Fruit fly (Drosophila melanogaster) whole organism, embryonic: ENCODE results near the gene CG43407.
A peak's percentile ranks its signal among the peaks of the same experiment; 100 is the strongest.

Experiments used
- Bdp1 ChIP-seq: fragments of 200-800 bp; sonication (Bioruptor generic); optimal IDR thresholded peaks from 3 replicates; lab custom pipeline; 2016; ENCODE audit warnings: missing biosample characterization, missing genetic modification characterization
- BtbVII ChIP-seq: fragments of 200-800 bp; sonication (Bioruptor generic); optimal IDR thresholded peaks from 3 replicates; lab custom pipeline; 2017; ENCODE audit warnings: missing biosample characterization, mild to moderate bottlenecking, missing genetic modification characterization
- CG1024 ChIP-seq: fragments of 200-800 bp; sonication (Bioruptor generic); IDR thresholded peaks from 2 replicates; pipeline ENCODE4 v1.3.6; 2022; ENCODE audit warnings: missing biosample characterization, missing genetic modification characterization
- CG10959 ChIP-seq: fragments of 200-800 bp; sonication (Bioruptor generic); IDR thresholded peaks from 2 replicates; pipeline ENCODE4 v1.3.6; 2022; ENCODE audit warnings: missing biosample characterization, missing genetic modification characterization
- CG11723 ChIP-seq: fragments of 200-800 bp; sonication (Bioruptor generic); optimal IDR thresholded peaks from 2 replicates; lab custom pipeline; 2017; ENCODE audit warnings: missing biosample characterization, mild to moderate bottlenecking, missing genetic modification characterization
- CG12104 ChIP-seq: fragments of 200-800 bp; sonication (Bioruptor generic); optimal IDR thresholded peaks from 3 replicates; lab custom pipeline; 2016; ENCODE audit warnings: missing biosample characterization, missing genetic modification characterization
- CG12391 ChIP-seq: fragments of 200-800 bp; sonication (Bioruptor generic); optimal IDR thresholded peaks from 3 replicates; lab custom pipeline; 2018; ENCODE audit warnings: missing biosample characterization, mild to moderate bottlenecking, missing genetic modification characterization, moderate library complexity
- CG13287 ChIP-seq: fragments of 200-800 bp; sonication (Bioruptor generic); IDR thresholded peaks from 2 replicates; pipeline ENCODE4 v1.3.6; 2022; ENCODE audit warnings: missing biosample characterization, missing genetic modification characterization; ENCODE audit not compliant: partially characterized antibody
- CG14050 ChIP-seq: fragments of 200-800 bp; sonication (Bioruptor generic); IDR thresholded peaks from 3 replicates; pipeline ENCODE4 v1.3.6; 2022; ENCODE audit warnings: missing biosample characterization, missing genetic modification characterization
- CG15601 ChIP-seq: fragments of 200-800 bp; sonication (Bioruptor generic); optimal IDR thresholded peaks from 3 replicates; lab custom pipeline; 2019; ENCODE audit warnings: missing biosample characterization, mild to moderate bottlenecking, missing genetic modification characterization, moderate library complexity
- CG17186 ChIP-seq: fragments of 200-800 bp; sonication (Bioruptor generic); optimal IDR thresholded peaks from 3 replicates; lab custom pipeline; 2017; ENCODE audit warnings: missing biosample characterization, missing genetic modification reagents, missing genetic modification characterization
- CG18476 ChIP-seq: fragments of 200-800 bp; sonication (Bioruptor generic); optimal IDR thresholded peaks from 2 replicates; lab custom pipeline; 2016; ENCODE audit warnings: missing biosample characterization, mild to moderate bottlenecking, missing genetic modification characterization
- CG3065 ChIP-seq: fragments of 200-800 bp; sonication (Bioruptor generic); optimal IDR thresholded peaks from 2 replicates; lab custom pipeline; 2016; ENCODE audit warnings: missing biosample characterization, missing genetic modification characterization
- CG3163 ChIP-seq: fragments of 200-800 bp; sonication (Bioruptor generic); optimal IDR thresholded peaks from 3 replicates; lab custom pipeline; 2016; ENCODE audit warnings: missing biosample characterization, missing genetic modification characterization
- CG3281 ChIP-seq: fragments of 200-800 bp; sonication (Bioruptor generic); optimal IDR thresholded peaks from 3 replicates; lab custom pipeline; 2017; ENCODE audit warnings: missing biosample characterization, mild to moderate bottlenecking, missing genetic modification characterization
- CG3838 ChIP-seq: fragments of 200-800 bp; sonication (Bioruptor generic); optimal IDR thresholded peaks from 3 replicates; lab custom pipeline; 2016; ENCODE audit warnings: missing biosample characterization, missing genetic modification characterization
- CG6683 ChIP-seq: fragments of 200-800 bp; sonication (Bioruptor generic); optimal IDR thresholded peaks from 2 replicates; lab custom pipeline; 2017; ENCODE audit warnings: missing biosample characterization, mild to moderate bottlenecking, missing genetic modification characterization, missing genetic modification reagents
- CG7271 ChIP-seq: fragments of 200-800 bp; sonication (Bioruptor generic); optimal IDR thresholded peaks from 2 replicates; lab custom pipeline; 2018; ENCODE audit warnings: missing biosample characterization, mild to moderate bottlenecking, missing genetic modification characterization, moderate library complexity
- CG7786 ChIP-seq: fragments of 200-800 bp; sonication (Bioruptor generic); optimal IDR thresholded peaks from 2 replicates; lab custom pipeline; 2016; ENCODE audit warnings: missing biosample characterization, missing genetic modification characterization
- CG8089 ChIP-seq: fragments of 200-800 bp; sonication (Bioruptor generic); optimal IDR thresholded peaks from 3 replicates; lab custom pipeline; 2016; ENCODE audit warnings: missing biosample characterization, missing genetic modification characterization
- CG8281 ChIP-seq: fragments of 200-800 bp; sonication (Bioruptor generic); optimal IDR thresholded peaks from 2 replicates; lab custom pipeline; 2018; ENCODE audit warnings: missing biosample characterization, mild to moderate bottlenecking, missing genetic modification characterization, moderate library complexity
- CG8388 ChIP-seq: fragments of 200-800 bp; sonication (Bioruptor generic); optimal IDR thresholded peaks from 2 replicates; lab custom pipeline; 2019; ENCODE audit warnings: missing biosample characterization, mild to moderate bottlenecking, missing genetic modification characterization, moderate library complexity
- CG8478 ChIP-seq: fragments of >200 bp; optimal IDR thresholded peaks from 2 replicates; lab custom pipeline; 2018
- D ChIP-seq, 2 experiments: fragments of 200-800 bp in 1 of 2; fragments of >200 bp in 1 of 2; sonication (Bioruptor generic) in 1 of 2; optimal IDR thresholded peaks; 2 replicates in 1 of 2; 3 replicates in 1 of 2; lab custom pipeline; 2017; ENCODE audit warnings: mild to moderate bottlenecking in 1 of 2, missing biosample characterization in 1 of 2, missing genetic modification characterization in 1 of 2, missing genetic modification reagents in 1 of 2
- Dip2 ChIP-seq: fragments of 200-800 bp; sonication (Bioruptor generic); IDR thresholded peaks from 2 replicates; pipeline ENCODE4 v1.3.6; 2022; ENCODE audit warnings: missing biosample characterization, missing genetic modification characterization
- Dp ChIP-seq: fragments of 200-800 bp; sonication (Bioruptor generic); optimal IDR thresholded peaks from 2 replicates; lab custom pipeline; 2018; ENCODE audit warnings: missing biosample characterization, mild to moderate bottlenecking, missing genetic modification characterization, moderate library complexity
- E2f1 ChIP-seq: fragments of 200-800 bp; sonication (Bioruptor generic); IDR thresholded peaks from 2 replicates; pipeline ENCODE4 v1.3.6; 2022; ENCODE audit warnings: missing biosample characterization, missing genetic modification characterization
- Hand ChIP-seq: fragments of 200-800 bp; sonication (Bioruptor generic); optimal IDR thresholded peaks from 2 replicates; lab custom pipeline; 2017; ENCODE audit warnings: mild to moderate bottlenecking, missing biosample characterization, missing genetic modification reagents, missing genetic modification characterization
- Hr39 ChIP-seq: fragments of >200 bp; optimal IDR thresholded peaks from 2 replicates; lab custom pipeline; 2017
- Hr78 ChIP-seq, 2 experiments: fragments of 200-800 bp in 1 of 2; fragments of >200 bp in 1 of 2; sonication (Bioruptor generic) in 1 of 2; optimal IDR thresholded peaks; 2 replicates each; lab custom pipeline; 2017 to 2019; ENCODE audit warnings: missing biosample characterization in 2 of 2, missing genetic modification characterization in 2 of 2, mild to moderate bottlenecking in 1 of 2, moderate library complexity in 1 of 2
- Lim3 ChIP-seq: fragments of 200-800 bp; sonication (Bioruptor generic); IDR thresholded peaks from 2 replicates; pipeline ENCODE4 v1.3.6; 2022; ENCODE audit warnings: missing biosample characterization, missing genetic modification characterization
- Max ChIP-seq: fragments of 200-800 bp; sonication (Bioruptor generic); optimal IDR thresholded peaks from 2 replicates; lab custom pipeline; 2016; ENCODE audit warnings: missing biosample characterization, mild to moderate bottlenecking, missing genetic modification characterization
- Nf-YB ChIP-seq: fragments of 200-800 bp; sonication (Bioruptor generic); optimal IDR thresholded peaks from 3 replicates; lab custom pipeline; 2019; ENCODE audit warnings: missing biosample characterization, mild to moderate bottlenecking, missing genetic modification characterization, moderate library complexity
- Ptx1 ChIP-seq: fragments of 200-800 bp; sonication (Bioruptor generic); IDR thresholded peaks from 2 replicates; pipeline ENCODE4 v1.3.6; 2022; ENCODE audit warnings: missing biosample characterization, missing genetic modification characterization
- Sox102F ChIP-seq: fragments of 200-800 bp; sonication (Bioruptor generic); optimal IDR thresholded peaks from 2 replicates; lab custom pipeline; 2018; ENCODE audit warnings: missing biosample characterization, mild to moderate bottlenecking, missing genetic modification characterization, moderate library complexity
- al ChIP-seq: fragments of 200-800 bp; sonication (Bioruptor generic); IDR thresholded peaks from 2 replicates; pipeline ENCODE4 v1.3.6; 2022; ENCODE audit warnings: missing biosample characterization, missing genetic modification characterization
- aop ChIP-seq: fragments of 200-800 bp; sonication (Bioruptor generic); IDR thresholded peaks from 2 replicates; pipeline ENCODE4 v1.3.6; 2022; ENCODE audit warnings: missing biosample characterization, missing genetic modification characterization
- ara ChIP-seq: fragments of 200-800 bp; sonication (Bioruptor generic); IDR thresholded peaks from 2 replicates; pipeline ENCODE4 v1.3.6; 2022; ENCODE audit warnings: missing biosample characterization, missing genetic modification characterization
- az2 ChIP-seq: fragments of 200-800 bp; sonication (Bioruptor generic); optimal IDR thresholded peaks from 3 replicates; lab custom pipeline; 2016; ENCODE audit warnings: missing biosample characterization, missing genetic modification characterization
- bbx ChIP-seq: fragments of 200-800 bp; sonication (Bioruptor generic); IDR thresholded peaks from 2 replicates; pipeline ENCODE4 v1.3.6; 2022; ENCODE audit warnings: missing biosample characterization, missing genetic modification characterization; ENCODE audit not compliant: partially characterized antibody
- bigmax ChIP-seq: fragments of 200-800 bp; sonication (Bioruptor generic); optimal IDR thresholded peaks from 2 replicates; lab custom pipeline; 2018; ENCODE audit warnings: missing biosample characterization, mild to moderate bottlenecking, missing genetic modification characterization
- da ChIP-seq: fragments of 200-800 bp; sonication (Bioruptor generic); optimal IDR thresholded peaks from 2 replicates; lab custom pipeline; 2016; ENCODE audit warnings: missing biosample characterization, missing genetic modification characterization
- fd102C ChIP-seq: fragments of 200-800 bp; sonication (Bioruptor generic); optimal IDR thresholded peaks from 2 replicates; lab custom pipeline; 2018; ENCODE audit warnings: missing biosample characterization, mild to moderate bottlenecking, missing genetic modification characterization, moderate library complexity
- fu2 ChIP-seq: fragments of 200-800 bp; sonication (Bioruptor generic); optimal IDR thresholded peaks from 2 replicates; lab custom pipeline; 2016; ENCODE audit warnings: missing biosample characterization, missing genetic modification characterization
- gce ChIP-seq: fragments of 200-800 bp; sonication (Bioruptor generic); IDR thresholded peaks from 3 replicates; pipeline ENCODE4 v1.3.6; 2022; ENCODE audit warnings: missing biosample characterization, missing genetic modification characterization
- run ChIP-seq: fragments of 200-800 bp; sonication (Bioruptor generic); optimal IDR thresholded peaks from 3 replicates; lab custom pipeline; 2018; ENCODE audit warnings: missing biosample characterization, mild to moderate bottlenecking, missing genetic modification characterization
- ssp ChIP-seq: fragments of 200-800 bp; sonication (Bioruptor generic); IDR thresholded peaks from 2 replicates; pipeline ENCODE4 v1.3.6; 2022; ENCODE audit warnings: missing biosample characterization, missing genetic modification characterization
- tap ChIP-seq: fragments of 200-800 bp; optimal IDR thresholded peaks from 3 replicates; lab custom pipeline; 2019; ENCODE audit warnings: missing biosample characterization, mild to moderate bottlenecking, missing genetic modification characterization, moderate library complexity
- ttk ChIP-seq: fragments of 200-800 bp; sonication (Bioruptor generic); IDR thresholded peaks from 2 replicates; pipeline ENCODE4 v2.1.2; 2022; ENCODE audit warnings: missing biosample characterization, missing genetic modification characterization
- unpg ChIP-seq: fragments of 200-800 bp; sonication (Bioruptor generic); optimal IDR thresholded peaks from 3 replicates; lab custom pipeline; 2018; ENCODE audit warnings: missing biosample characterization, mild to moderate bottlenecking, missing genetic modification characterization, moderate library complexity
- vfl ChIP-seq: fragments of 200-800 bp; sonication (Bioruptor generic); optimal IDR thresholded peaks from 2 replicates; lab custom pipeline; 2016; ENCODE audit warnings: missing biosample characterization, missing genetic modification characterization

Gene CG43407

dm6 chr3L:19024800-19025199, 28.4 kb downstream of the CG43407 start (continued):
- peak; percentile 68 for TF ChIP-seq Max (GFP tag; lab: Kevin White, UChicago)
- TF ChIP-seq tap, result no peak
- TF ChIP-seq CG10959 (GFP tag; lab: Robert Waterston, UW), result no peak
- TF ChIP-seq CG11723 (GFP tag; lab: Kevin White, UChicago), result peak; percentile 70
- no peak for TF ChIP-seq CG7271 (tag; lab: Kevin White, UChicago)
- no peak for TF ChIP-seq fd102C (GFP tag; lab: Kevin White, UChicago)
- TF ChIP-seq CG17186 (GFP tag; lab: Kevin White, UChicago), result no peak
- peak; percentile 45 for TF ChIP-seq CG18476 (GFP tag; lab: Kevin White, UChicago)
- peak; percentile 31 for TF ChIP-seq CG3838 (GFP tag; lab: Kevin White, UChicago)
- peak; percentile 38 for TF ChIP-seq CG3065
- TF ChIP-seq Dp, result no peak
- peak; percentile 55 for TF ChIP-seq CG12104 (GFP tag; lab: Kevin White, UChicago)
- TF ChIP-seq BtbVII, result peak; percentile 56
- TF ChIP-seq al, result 0 out of 2 replicates have a peak, but pooled peaks have one; percentile 25
- TF ChIP-seq Bdp1, result peak; percentile 66
- TF ChIP-seq ttk (GFP tag; lab: Robert Waterston, UW), result peak; percentile 87
- no peak for TF ChIP-seq run (tag; lab: Kevin White, UChicago)
- peak; percentile 58 for TF ChIP-seq ssp (GFP tag; lab: Robert Waterston, UW)
- peak; percentile 29 for TF ChIP-seq CG3163 (GFP tag; lab: Kevin White, UChicago)
- no peak for TF ChIP-seq Dip2
- TF ChIP-seq CG6683 (GFP tag; lab: Kevin White, UChicago), result peak; percentile 38
- TF ChIP-seq unpg (GFP tag; lab: Kevin White, UChicago), result peak; percentile 66
- TF ChIP-seq Lim3 (GFP tag; lab: Robert Waterston, UW), result no peak
- TF ChIP-seq Ptx1, result peak; percentile 73
- TF ChIP-seq vfl (GFP tag; lab: Kevin White, UChicago), result no peak
- TF ChIP-seq Hr78 (GFP tag; optimal IDR thresholded peaks at IDR 0.05; lab: Kevin White, UChicago), result peak in 1 of 2 experiments; percentile 50
- TF ChIP-seq CG8089 (GFP tag; lab: Kevin White, UChicago), result peak; percentile 64
- TF ChIP-seq CG14050 (GFP tag; lab: Robert Waterston, UW), result peak; percentile 52; the same call in 1 of the 3 replicates
- TF ChIP-seq bigmax, result no peak
- TF ChIP-seq fu2 (GFP tag; lab: Kevin White, UChicago), result peak; percentile 8
- peak; percentile 85 for TF ChIP-seq Sox102F
- TF ChIP-seq da (GFP tag; lab: Kevin White, UChicago), result peak; percentile 8
- peak; percentile 38; the same call in 1 of the 2 replicates for TF ChIP-seq CG1024 (GFP tag; lab: Robert Waterston, UW)
- peak; percentile 71 for TF ChIP-seq CG7786 (GFP tag; lab: Kevin White, UChicago)
- TF ChIP-seq bbx, result no peak
- no peak for TF ChIP-seq CG8478 (lab: Kevin White, UChicago)
- peak; percentile 80 for TF ChIP-seq gce (GFP tag; lab: Robert Waterston, UW)
- TF ChIP-seq CG12391, result peak; percentile 85
- no peak for TF ChIP-seq D (optimal IDR thresholded peaks at IDR 0.05; lab: Kevin White, UChicago)
- peak; percentile 20 for TF ChIP-seq D (GFP tag; optimal IDR thresholded peaks at IDR 0.05; lab: Kevin White, UChicago)
- TF ChIP-seq Nf-YB (GFP tag; lab: Kevin White, UChicago), result peak; percentile 56
- no peak for TF ChIP-seq Hr39 (lab: Kevin White, UChicago)
- peak; percentile 83 for TF ChIP-seq az2
- TF ChIP-seq CG8388, result peak; percentile 57
- TF ChIP-seq E2f1 (GFP tag; lab: Robert Waterston, UW), result peak; percentile 77
- TF ChIP-seq Hand (GFP tag; lab: Kevin White, UChicago), result no peak
- peak; percentile 83 for TF ChIP-seq CG15601 (tag; lab: Kevin White, UChicago)
- no peak for TF ChIP-seq aop
- peak; percentile 92 for TF ChIP-seq ara (GFP tag; lab: Robert Waterston, UW)
- TF ChIP-seq CG3281 (GFP tag; lab: Kevin White, UChicago), result peak; percentile 61
- peak; percentile 51 for TF ChIP-seq CG8281 (tag; lab: Kevin White, UChicago)
- no peak for TF ChIP-seq CG13287 (GFP tag; lab: Robert Waterston, UW)
